Worm (Caenorhabditis elegans): ENCODE results near the gene K07H8.7.

The K07H8.7 gene

DNA sequence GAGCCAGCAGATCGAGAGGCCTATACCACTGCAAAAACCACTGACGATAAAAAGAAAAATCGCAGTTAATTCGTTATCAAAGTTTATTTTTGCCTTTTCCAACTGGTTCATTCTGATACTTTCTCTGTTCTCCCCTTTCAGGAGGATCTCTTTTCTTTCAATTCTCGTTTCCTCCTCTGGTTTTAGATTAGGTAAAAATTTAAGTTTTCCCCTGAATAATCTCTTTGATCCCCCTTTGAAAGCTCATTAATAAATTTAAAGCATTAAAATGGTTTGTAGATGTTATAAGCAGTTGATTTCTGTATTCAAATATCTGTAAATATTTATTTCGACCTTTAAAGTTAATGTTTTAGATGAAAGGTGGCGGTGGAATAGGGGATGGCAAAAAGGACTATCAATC, 31.4 kb upstream of the K07H8.7 start, which contains the start of gene K07H8.2:
K07H8.2 (plus strand) TSS at position 301 of the 400 bp plus-strand sequence.
- TF ChIP-seq pag-3 (tag; optimal IDR thresholded peaks at IDR 0.05; ENCODE audit: borderline replicate concordance) (no peak), ceh-18 (tag; optimal IDR thresholded peaks at IDR 0.05) (no peak), hlh-15 (tag; optimal IDR thresholded peaks at IDR 0.05) (no peak), npax-4 (tag; optimal IDR thresholded peaks at IDR 0.05) (no peak), ztf-16 (tag; optimal IDR thresholded peaks at IDR 0.05) (no peak), nfya-1 (tag; optimal IDR thresholded peaks at IDR 0.05) (no peak), elt-2 (tag; optimal IDR thresholded peaks at IDR 0.05) (no peak), ceh-30 (tag; optimal IDR thresholded peaks at IDR 0.05) (no peak), pha-4 (tag; optimal IDR thresholded peaks at IDR 0.05) (no peak), hlh-30 (tag; optimal IDR thresholded peaks at IDR 0.05; ENCODE audit: insufficient read depth) (no peak)

DNA sequence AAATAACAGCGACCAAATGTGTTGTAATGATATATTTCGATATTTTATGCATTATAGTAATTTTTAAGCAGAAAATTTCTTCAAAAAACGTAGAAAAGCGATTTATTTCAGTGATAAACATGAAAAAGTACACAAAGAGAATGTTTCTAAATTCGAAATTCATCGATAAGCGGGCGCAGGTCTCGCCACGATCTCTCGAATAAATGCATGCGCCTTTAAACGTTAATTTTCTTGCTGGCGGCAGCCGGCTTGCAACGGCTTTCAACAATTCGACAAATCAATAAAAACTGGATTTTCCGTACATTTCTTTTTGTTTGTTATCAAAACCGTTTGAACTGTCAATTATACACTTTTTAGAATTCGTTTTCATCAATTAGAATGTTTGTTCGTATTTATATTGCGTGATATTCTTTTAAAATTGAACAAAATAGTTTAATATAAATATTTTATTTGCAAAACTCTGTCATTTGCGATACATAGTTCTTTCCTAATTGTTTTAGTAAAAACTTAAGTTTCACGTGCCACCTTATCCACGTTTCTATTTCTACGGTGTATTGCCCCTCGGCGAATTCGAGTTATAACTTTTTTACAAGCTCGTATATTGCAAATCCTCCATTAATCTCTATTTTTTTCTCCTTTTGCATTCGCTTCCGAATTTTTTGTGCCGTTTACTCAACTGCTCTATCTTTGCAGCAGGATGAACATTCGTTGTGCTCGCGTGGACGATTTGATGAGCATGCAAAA, 29.9 kb upstream of the K07H8.7 start, which contains the start of gene daf-31:
daf-31 (plus strand) TSS at position 694 of the 744 bp plus-strand sequence.
- TF ChIP-seq unc-42 (tag; optimal IDR thresholded peaks at IDR 0.05) (peak; percentile 63), ceh-31 (tag; optimal IDR thresholded peaks at IDR 0.05) (peak; percentile 50), dve-1 (tag; optimal IDR thresholded peaks at IDR 0.05) (peak; percentile 16), zip-5 (tag; optimal IDR thresholded peaks at IDR 0.05) (no peak), ceh-22 (tag; optimal IDR thresholded peaks at IDR 0.05) (no peak), nfya-1 (tag; optimal IDR thresholded peaks at IDR 0.05) (peak; percentile 19), elt-2 (tag; optimal IDR thresholded peaks at IDR 0.05) (peak; percentile 41), ceh-48 (tag; optimal IDR thresholded peaks at IDR 0.05) (peak; percentile 61)

DNA sequence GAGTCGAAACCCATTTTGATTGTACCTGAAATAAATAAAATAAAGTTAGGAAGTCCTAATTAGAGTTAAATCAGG, 29.5 kb upstream of the K07H8.7 start, which contains the start of gene nucl-1:
nucl-1 (minus strand) TSS at position 26 of the 75 bp plus-strand sequence.
- TF ChIP-seq zip-5 (tag; optimal IDR thresholded peaks at IDR 0.05) (no peak), pag-3 (tag; optimal IDR thresholded peaks at IDR 0.05; ENCODE audit: borderline replicate concordance) (no peak), dve-1 (tag; optimal IDR thresholded peaks at IDR 0.05) (no peak), ceh-18 (tag; optimal IDR thresholded peaks at IDR 0.05) (no peak), ref-2 (tag; optimal IDR thresholded peaks at IDR 0.05) (no peak), hlh-8 (tag; optimal IDR thresholded peaks at IDR 0.05) (no peak), sdc-2 (tag; optimal IDR thresholded peaks at IDR 0.05) (no peak), C38D4.7 (GFP tag; optimal IDR thresholded peaks at IDR 0.05) (no peak)

DNA sequence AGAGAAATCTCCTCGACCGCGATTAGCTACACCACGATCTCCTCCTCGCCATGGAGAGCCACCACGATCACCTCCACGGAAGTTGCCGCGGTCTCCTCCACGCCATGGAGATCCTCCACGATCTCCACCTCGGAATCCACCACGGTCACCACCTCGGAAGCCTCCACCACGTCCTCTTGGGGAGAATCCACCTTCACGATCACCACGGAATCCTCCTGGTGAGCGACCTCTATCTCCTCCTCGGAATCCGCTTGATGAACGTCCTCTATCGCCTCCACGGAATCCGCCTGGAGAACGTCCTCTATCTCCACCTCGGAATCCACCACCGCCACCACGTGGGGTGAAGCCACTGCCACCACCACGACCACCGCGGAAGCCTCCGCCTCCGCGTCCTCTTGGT, 29.3 kb upstream of the K07H8.7 start:
- TF ChIP-seq ceh-9 (tag; optimal IDR thresholded peaks at IDR 0.05): no peak

DNA sequence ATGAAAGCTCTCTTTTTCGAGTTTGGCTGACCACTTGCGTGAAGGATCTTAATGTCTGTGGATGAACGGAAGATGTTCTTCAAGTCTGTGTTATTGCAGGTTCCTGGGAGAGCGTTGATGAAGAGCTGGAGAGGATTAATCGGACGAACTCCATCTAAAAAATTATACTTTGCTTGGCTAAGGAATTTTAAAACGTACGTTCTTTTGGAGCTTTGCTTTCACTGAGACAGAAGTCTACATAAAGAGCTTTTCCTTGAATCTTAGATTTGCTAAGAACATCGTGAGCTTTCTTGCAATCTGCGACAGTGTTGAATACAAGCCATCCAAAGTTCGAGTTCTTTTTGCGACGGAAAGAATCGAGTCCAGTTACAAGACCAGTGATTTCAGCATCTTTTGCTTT, 27.5 kb upstream of the K07H8.7 start:
- TF ChIP-seq che-1 (tag; optimal IDR thresholded peaks at IDR 0.05): no peak
- TF ChIP-seq unc-3 (GFP tag; conservative IDR thresholded peaks at IDR 0.05): no peak
- TF ChIP-seq unc-3 (tag; optimal IDR thresholded peaks at IDR 0.05): no peak
- no peak for TF ChIP-seq ama-1 (optimal IDR thresholded peaks at IDR 0.05)
- no peak for TF ChIP-seq ceh-14 (tag; optimal IDR thresholded peaks at IDR 0.05)
- TF ChIP-seq ref-2 (tag; optimal IDR thresholded peaks at IDR 0.05): no peak
- TF ChIP-seq tbx-2 (tag; optimal IDR thresholded peaks at IDR 0.05): no peak
- TF ChIP-seq nhr-232 (tag; optimal IDR thresholded peaks at IDR 0.05): no peak
- TF ChIP-seq eyg-1 (tag; optimal IDR thresholded peaks at IDR 0.05): no peak
- no peak for TF ChIP-seq pag-3 (tag; optimal IDR thresholded peaks at IDR 0.05; ENCODE audit: borderline replicate concordance)
- no peak for TF ChIP-seq pha-4 (tag; optimal IDR thresholded peaks at IDR 0.05)
- TF ChIP-seq ceh-2 (tag; optimal IDR thresholded peaks at IDR 0.05): no peak
- no peak for TF ChIP-seq ceh-48 (tag; optimal IDR thresholded peaks at IDR 0.05)
- no peak for TF ChIP-seq tbx-7 (tag; optimal IDR thresholded peaks at IDR 0.05)

DNA sequence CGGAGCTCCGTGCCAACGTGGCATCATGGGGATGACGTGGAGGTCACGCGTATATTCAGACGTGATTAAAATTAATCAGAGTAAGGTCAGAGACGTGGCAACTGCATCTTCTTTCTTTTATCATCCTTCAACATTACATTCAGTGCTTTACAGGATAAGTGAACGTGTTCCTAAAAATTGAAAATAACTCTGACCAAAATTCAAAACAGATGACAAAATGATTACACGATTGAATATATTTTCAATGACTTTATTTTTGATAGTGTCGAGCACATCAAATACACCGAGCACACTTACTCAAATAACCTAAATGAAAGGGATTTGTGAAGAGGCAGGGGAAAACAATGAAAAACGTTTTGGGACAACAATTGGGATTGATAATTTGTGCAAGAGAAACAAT, 26.5 kb upstream of the K07H8.7 start, which contains the start of gene K07H8.9:
K07H8.9 (minus strand) TSS at position 125 of the 400 bp plus-strand sequence.
- TF ChIP-seq F13H6.1 (tag; optimal IDR thresholded peaks at IDR 0.05): no peak
- TF ChIP-seq C38D4.7 (GFP tag; optimal IDR thresholded peaks at IDR 0.05): no peak
- TF ChIP-seq ceh-18 (tag; optimal IDR thresholded peaks at IDR 0.05): no peak
- TF ChIP-seq ceh-9 (tag; optimal IDR thresholded peaks at IDR 0.05): no peak
- no peak for TF ChIP-seq pha-2 (tag; optimal IDR thresholded peaks at IDR 0.05)
- no peak for TF ChIP-seq sox-4 (tag; optimal IDR thresholded peaks at IDR 0.05)
- TF ChIP-seq elt-4 (tag; optimal IDR thresholded peaks at IDR 0.05): no peak
- TF ChIP-seq C08G9.2 (tag; optimal IDR thresholded peaks at IDR 0.05): no peak
- no peak for TF ChIP-seq dmd-4 (tag; optimal IDR thresholded peaks at IDR 0.05; ENCODE audit: borderline replicate concordance)
- no peak for TF ChIP-seq dve-1 (tag; optimal IDR thresholded peaks at IDR 0.05)
- no peak for TF ChIP-seq Y22D7AL.16 (tag; optimal IDR thresholded peaks at IDR 0.05)
- no peak for TF ChIP-seq tbx-2 (tag; optimal IDR thresholded peaks at IDR 0.05)
- TF ChIP-seq madf-2 (tag; optimal IDR thresholded peaks at IDR 0.05): no peak
- no peak for TF ChIP-seq ceh-22 (tag; optimal IDR thresholded peaks at IDR 0.05)
- no peak for TF ChIP-seq K09A11.1 (tag; optimal IDR thresholded peaks at IDR 0.05; ENCODE audit: insufficient read depth)

Measured in whole organism, late embryonic.